Worm (Caenorhabditis elegans) whole organism, L4 larva: ENCODE data around the gene hpr-9.

Experiments
- ZK337.2 ChIP-seq: fragments of 200-800 bp; sonication (Bioruptor generic); IDR thresholded peaks from 2 replicates; pipeline ENCODE4 v1.3.6; 2022; ENCODE audit warnings: missing genetic modification reagents, missing genetic modification characterization, missing compliant biosample characterization
- aha-1 ChIP-seq: fragments of 150-350 bp; peaks from one replicate; lab custom pipeline; 2014; ENCODE audit warnings: missing biosample characterization, missing genetic modification characterization
- aly-2 ChIP-seq: sonication (generic microtip); optimal IDR thresholded peaks from 2 replicates; lab custom pipeline; 2018; ENCODE audit warnings: missing biosample characterization, missing genetic modification characterization
- ama-1 ChIP-seq: fragments of 150-350 bp; optimal IDR thresholded peaks from 2 replicates; lab custom pipeline; 2014; ENCODE audit warnings: inconsistent platforms, mixed read lengths
- arid-1 ChIP-seq: fragments of 200-800 bp; sonication (Bioruptor generic); conservative IDR thresholded peaks from 2 replicates; pipeline ENCODE4 v1.3.6; 2022; ENCODE audit warnings: missing genetic modification reagents, missing genetic modification characterization, missing compliant biosample characterization
- ceh-28 ChIP-seq: fragments of 150-350 bp; optimal IDR thresholded peaks from 2 replicates; lab custom pipeline; 2014; ENCODE audit warnings: missing biosample characterization, missing genetic modification reagents, missing genetic modification characterization
- ceh-32 ChIP-seq: sonication (generic microtip); optimal IDR thresholded peaks from 2 replicates; lab custom pipeline; 2016; ENCODE audit warnings: mild to moderate bottlenecking, missing genetic modification characterization, missing compliant biosample characterization; ENCODE audit not compliant: poor library complexity
- ceh-62 ChIP-seq: sonication (generic microtip); optimal IDR thresholded peaks from 2 replicates; lab custom pipeline; 2017; ENCODE audit warnings: missing biosample characterization, missing genetic modification characterization
- ctbp-1 ChIP-seq: fragments of 200-800 bp; sonication (Bioruptor generic); IDR thresholded peaks from 2 replicates; pipeline ENCODE4 v1.3.6; 2022; ENCODE audit warnings: missing genetic modification reagents, missing genetic modification characterization, missing compliant biosample characterization
- daf-16 ChIP-seq, 3 experiments: sonication (generic microtip); optimal IDR thresholded peaks; 2 replicates each; lab custom pipeline; 2016 to 2017; ENCODE audit warnings: missing genetic modification characterization in 3 of 3, missing genetic modification reagents in 3 of 3, mild to moderate bottlenecking in 2 of 3, missing compliant biosample characterization in 2 of 3, missing biosample characterization in 1 of 3, moderate library complexity in 1 of 3
- daf-19 ChIP-seq: fragments of 200-800 bp; sonication (Bioruptor generic); conservative IDR thresholded peaks from 2 replicates; pipeline ENCODE4 v1.3.6; 2022; ENCODE audit warnings: missing genetic modification characterization, missing compliant biosample characterization
- duxl-1 ChIP-seq: sonication (generic microtip); optimal IDR thresholded peaks from 2 replicates; lab custom pipeline; 2016; ENCODE audit warnings: mild to moderate bottlenecking, missing genetic modification characterization, moderate library complexity, missing compliant biosample characterization; ENCODE audit not compliant: poor library complexity
- dve-1 ChIP-seq: sonication (generic microtip); optimal IDR thresholded peaks from 2 replicates; lab custom pipeline; 2017; ENCODE audit warnings: antibody characterized with exemption, mild to moderate bottlenecking, missing genetic modification characterization, missing compliant biosample characterization; ENCODE audit not compliant: insufficient read depth
- fkh-10 ChIP-seq: fragments of 150-350 bp; optimal IDR thresholded peaks from 2 replicates; lab custom pipeline; 2014; ENCODE audit warnings: missing biosample characterization, missing genetic modification reagents, missing genetic modification characterization
- fos-1 ChIP-seq: fragments of 150-350 bp; optimal IDR thresholded peaks from 2 replicates; lab custom pipeline; 2014; ENCODE audit warnings: missing biosample characterization, missing genetic modification characterization
- gei-8 ChIP-seq: fragments of 200-800 bp; sonication (Bioruptor generic); optimal IDR thresholded peaks from 2 replicates; lab custom pipeline; 2018; ENCODE audit warnings: mild to moderate bottlenecking, missing genetic modification characterization, missing compliant biosample characterization
- hlh-11 ChIP-seq: fragments of 200-800 bp; sonication (Bioruptor generic); optimal IDR thresholded peaks from 2 replicates; lab custom pipeline; 2018; ENCODE audit warnings: mild to moderate bottlenecking, missing genetic modification characterization, missing compliant biosample characterization
- hlh-30 ChIP-seq: sonication (generic microtip); optimal IDR thresholded peaks from 2 replicates; lab custom pipeline; 2017; ENCODE audit warnings: antibody characterized with exemption, mild to moderate bottlenecking, missing genetic modification characterization, missing compliant biosample characterization; ENCODE audit not compliant: insufficient read depth
- hmg-1.1 ChIP-seq: fragments of 200-800 bp; sonication (Bioruptor generic); IDR thresholded peaks from 2 replicates; pipeline ENCODE4 v1.3.6; 2022; ENCODE audit warnings: missing genetic modification reagents, missing genetic modification characterization, missing compliant biosample characterization
- lim-7 ChIP-seq: fragments of 200-800 bp; sonication (Bioruptor generic); IDR thresholded peaks from 2 replicates; pipeline ENCODE4 v1.3.6; 2022; ENCODE audit warnings: missing genetic modification characterization, missing compliant biosample characterization
- lin-13 ChIP-seq: fragments of 150-350 bp; optimal IDR thresholded peaks from 2 replicates; lab custom pipeline; 2014; ENCODE audit warnings: missing biosample characterization, missing genetic modification reagents, missing genetic modification characterization
- lin-29 ChIP-seq: fragments of 200-800 bp; sonication (Bioruptor generic); IDR thresholded peaks from 2 replicates; pipeline ENCODE4 v1.3.6; 2022; ENCODE audit warnings: missing genetic modification reagents, missing genetic modification characterization, missing compliant biosample characterization
- lin-38 ChIP-seq: fragments of 200-800 bp; sonication (Bioruptor generic); IDR thresholded peaks from 2 replicates; pipeline ENCODE4 v1.3.6; 2022; ENCODE audit warnings: missing genetic modification reagents, missing genetic modification characterization, missing compliant biosample characterization
- lin-39 ChIP-seq: fragments of 150-350 bp; optimal IDR thresholded peaks from 2 replicates; lab custom pipeline; 2014; ENCODE audit warnings: missing biosample characterization, missing genetic modification reagents, missing genetic modification characterization
- madf-9 ChIP-seq: fragments of 200-800 bp; sonication (Bioruptor generic); conservative IDR thresholded peaks from 2 replicates; pipeline ENCODE4 v1.3.6; 2022; ENCODE audit warnings: missing genetic modification reagents, missing genetic modification characterization, missing compliant biosample characterization
- mxl-2 ChIP-seq: fragments of 200-800 bp; sonication (Bioruptor generic); conservative IDR thresholded peaks from 2 replicates; pipeline ENCODE4 v1.3.6; 2022; ENCODE audit warnings: missing genetic modification reagents, missing genetic modification characterization, missing compliant biosample characterization
- nhr-102 ChIP-seq: sonication (generic microtip); optimal IDR thresholded peaks from 2 replicates; lab custom pipeline; 2016; ENCODE audit warnings: mild to moderate bottlenecking, missing genetic modification characterization, moderate library complexity, missing compliant biosample characterization
- nhr-25 ChIP-seq: sonication (generic microtip); optimal IDR thresholded peaks from 2 replicates; lab custom pipeline; 2017; ENCODE audit warnings: missing genetic modification characterization, mild to moderate bottlenecking, missing compliant biosample characterization, antibody characterized with exemption, moderate library complexity, borderline replicate concordance; ENCODE audit not compliant: insufficient read depth
- nhr-48 ChIP-seq: sonication (generic microtip); optimal IDR thresholded peaks from 2 replicates; lab custom pipeline; 2016; ENCODE audit warnings: mild to moderate bottlenecking, missing genetic modification characterization, missing compliant biosample characterization
- nhr-6 ChIP-seq: fragments of 150-350 bp; optimal IDR thresholded peaks from 2 replicates; lab custom pipeline; 2014; ENCODE audit warnings: missing biosample characterization, missing genetic modification characterization
- nhr-77 ChIP-seq: fragments of 150-350 bp; optimal IDR thresholded peaks from 2 replicates; lab custom pipeline; 2014; ENCODE audit warnings: missing biosample characterization, missing genetic modification characterization
- php-3 ChIP-seq: fragments of 200-800 bp; sonication (Bioruptor generic); IDR thresholded peaks from 2 replicates; pipeline ENCODE4 v1.3.6; 2022; ENCODE audit warnings: missing genetic modification reagents, missing genetic modification characterization, missing compliant biosample characterization
- pqm-1 ChIP-seq: sonication (generic microtip); optimal IDR thresholded peaks from 2 replicates; lab custom pipeline; 2017; ENCODE audit warnings: missing biosample characterization, missing genetic modification characterization
- set-16 ChIP-seq: fragments of 200-800 bp; sonication (Bioruptor generic); IDR thresholded peaks from 2 replicates; pipeline ENCODE4 v1.3.6; 2022; ENCODE audit warnings: missing genetic modification reagents, missing genetic modification characterization, missing compliant biosample characterization
- skn-1 ChIP-seq: fragments of 150-350 bp; optimal IDR thresholded peaks from 2 replicates; lab custom pipeline; 2014; ENCODE audit warnings: missing biosample characterization, missing genetic modification characterization
- spr-3 ChIP-seq: fragments of 200-800 bp; sonication (Bioruptor generic); optimal IDR thresholded peaks from 2 replicates; lab custom pipeline; 2018; ENCODE audit warnings: mild to moderate bottlenecking, missing genetic modification characterization, missing compliant biosample characterization
- tra-1 ChIP-seq: fragments of 200-800 bp; sonication (Bioruptor generic); IDR thresholded peaks from 2 replicates; pipeline ENCODE4 v1.3.6; 2022; ENCODE audit warnings: missing genetic modification reagents, missing genetic modification characterization, missing compliant biosample characterization
- unc-39 ChIP-seq: sonication (generic microtip); optimal IDR thresholded peaks from 2 replicates; lab custom pipeline; 2017; ENCODE audit warnings: missing biosample characterization, missing genetic modification characterization
- unc-62 ChIP-seq, 3 experiments: fragments of 150-350 bp in 1 of 3; sonication (generic microtip); optimal IDR thresholded peaks in 2 of 3; peaks in 1 of 3; 1 replicate in 1 of 3; 2 replicates in 2 of 3; lab custom pipeline; 2014 to 2017; ENCODE audit warnings: missing biosample characterization in 3 of 3, missing genetic modification characterization in 3 of 3, missing genetic modification reagents in 3 of 3, missing genotype in 1 of 3
- vab-7 ChIP-seq: fragments of 200-800 bp; sonication (Bioruptor generic); IDR thresholded peaks from 2 replicates; pipeline ENCODE4 v1.3.6; 2022; ENCODE audit warnings: missing genetic modification reagents, missing genetic modification characterization, missing compliant biosample characterization
- zip-11 ChIP-seq: fragments of 200-800 bp; sonication (Bioruptor generic); IDR thresholded peaks from 2 replicates; pipeline ENCODE4 v1.3.6; 2022; ENCODE audit warnings: missing genetic modification characterization, missing compliant biosample characterization
- zip-2 ChIP-seq: fragments of 150-350 bp; optimal IDR thresholded peaks from 2 replicates; lab custom pipeline; 2014; ENCODE audit warnings: missing biosample characterization, missing genetic modification characterization
- ztf-7 ChIP-seq: fragments of 150-350 bp; optimal IDR thresholded peaks from 2 replicates; lab custom pipeline; 2014; ENCODE audit warnings: missing biosample characterization, missing genetic modification characterization

Gene hpr-9

DNA sequence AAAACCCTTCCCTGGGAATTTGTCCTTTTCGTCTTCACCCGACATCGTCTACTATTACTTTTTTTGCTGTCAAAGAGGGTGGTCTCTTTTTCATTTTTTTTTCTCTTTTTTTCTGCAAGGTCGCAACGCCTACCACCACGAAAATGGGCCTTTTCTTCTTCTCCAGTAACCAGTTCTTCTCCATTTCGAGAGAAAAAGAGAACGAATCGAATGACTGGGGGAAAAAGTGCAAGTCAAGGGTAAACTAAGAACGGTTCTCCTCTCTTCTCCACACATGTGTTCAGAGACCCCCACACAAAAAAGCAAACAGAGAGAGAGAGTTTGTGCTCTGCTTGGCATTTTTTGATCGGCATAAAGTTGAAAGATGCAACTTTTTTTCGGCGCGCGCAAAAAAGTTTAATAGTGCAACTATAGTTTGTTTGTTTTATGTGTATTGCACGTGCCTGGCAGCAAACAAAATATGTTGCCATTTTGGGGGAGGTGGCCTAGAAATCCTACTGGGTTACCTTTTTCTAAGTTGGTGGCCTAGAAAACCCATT is 15.2 kb downstream of the hpr-9 start (continued):
- TF ChIP-seq lin-29 (GFP tag; lab: Robert Waterston, UW) = no peak
- TF ChIP-seq hlh-11 = peak; percentile 36

DNA sequence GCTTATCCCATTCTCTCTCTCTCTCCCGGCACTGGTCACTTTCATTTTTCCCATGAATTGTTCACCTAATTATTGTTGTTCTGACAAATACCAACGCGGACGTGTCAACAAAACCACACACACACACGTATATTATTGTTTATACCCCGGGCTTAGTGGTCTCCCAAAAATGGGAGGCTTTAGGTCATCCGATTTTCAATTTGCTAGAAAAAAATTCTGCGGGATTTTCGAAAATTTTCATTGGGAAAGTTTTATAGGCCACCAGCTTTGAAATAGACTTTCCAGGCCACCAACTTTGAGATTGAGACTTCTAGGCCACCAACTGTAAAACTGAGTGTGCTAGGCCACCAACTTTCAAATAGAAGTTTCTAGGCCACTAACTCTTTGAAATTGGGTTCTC is 16.6 kb downstream of the hpr-9 start:
- TF ChIP-seq aly-2 = no peak
- peak in 1 of 2 experiments; percentile 92 for TF ChIP-seq unc-62 (GFP tag; optimal IDR thresholded peaks at IDR 0.05 in 1 of 2; lab: Kevin White, UChicago)
- no peak for TF ChIP-seq unc-62 (tag; optimal IDR thresholded peaks at IDR 0.05; lab: Kevin White, UChicago)
- no peak for TF ChIP-seq nhr-77 (tag; lab: Kevin White, UChicago)
- TF ChIP-seq aha-1 = no peak
- no peak for TF ChIP-seq set-16 (GFP tag; lab: Robert Waterston, UW)
- no peak for TF ChIP-seq pqm-1 (tag; lab: Kevin White, UChicago)
- TF ChIP-seq, all 104 proteins: peak for 1

DNA sequence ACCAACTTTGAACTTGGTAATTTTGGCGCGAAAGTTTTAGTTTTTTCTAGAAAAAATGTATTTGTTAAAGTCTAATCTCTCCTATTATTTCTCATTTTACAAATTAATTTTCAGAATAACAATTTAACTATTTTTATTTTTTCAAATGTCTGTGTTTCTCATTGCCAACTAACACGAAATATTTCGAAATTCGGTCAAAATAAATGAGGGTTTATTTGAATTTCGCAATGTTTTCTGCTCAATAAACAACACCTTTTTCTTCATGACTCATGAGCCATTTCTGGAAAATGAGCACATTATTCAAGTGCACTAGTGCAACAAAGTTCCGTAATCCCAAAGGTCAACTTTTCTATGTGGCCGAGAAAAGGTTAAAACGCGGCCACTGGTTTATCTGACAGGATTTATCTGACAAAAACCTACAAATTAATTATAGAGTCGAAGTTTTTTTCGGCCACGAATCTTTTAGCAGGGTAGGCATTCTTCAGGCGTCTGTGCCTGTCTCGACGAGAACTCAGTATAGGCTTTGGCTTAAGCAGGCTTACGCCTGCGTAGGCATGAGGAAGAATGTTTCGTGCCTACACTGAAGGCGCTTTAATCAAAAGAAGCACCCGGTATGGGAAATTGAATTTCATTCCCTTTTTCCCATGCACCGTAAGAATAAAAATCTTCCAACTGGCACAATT is 17.1 kb downstream of the hpr-9 start, which contains the start of gene Y39A1A.27:
TSS of gene Y39A1A.27 (plus strand) at position 633 of the 683 bp plus-strand sequence.
- TF ChIP-seq lim-7 (GFP tag; lab: Robert Waterston, UW) (no peak), zip-11 (no peak), aha-1 (peak; percentile 18), duxl-1 (tag; lab: Kevin White, UChicago) (no peak), nhr-48 (no peak)

DNA sequence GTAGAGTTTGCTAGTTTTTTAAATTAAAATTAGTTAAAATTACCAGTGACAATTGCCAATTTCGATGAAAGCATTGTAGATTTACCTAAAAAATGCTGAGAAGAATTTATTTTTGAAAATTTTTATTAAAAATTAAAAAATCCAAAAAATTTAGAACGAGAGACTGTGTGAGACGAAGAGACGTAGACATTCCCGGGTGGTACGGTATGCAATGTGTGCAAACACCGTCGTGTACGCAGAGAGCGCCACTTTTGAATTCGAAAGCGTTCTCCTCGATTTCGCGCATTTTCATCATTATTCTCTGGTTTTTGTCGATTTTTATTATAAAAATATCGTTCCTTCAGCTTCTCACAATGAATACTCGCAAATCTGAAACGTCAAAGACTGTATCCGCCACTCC is 21.4 kb downstream of the hpr-9 start, which contains the start of the genes dhs-11 and orc-1:
TSS of gene dhs-11 (minus strand) at position 85 of the 400 bp plus-strand sequence.
TSS of gene orc-1 (plus strand) at position 349 of the 400 bp plus-strand sequence.
- TF ChIP-seq nhr-6 (tag; lab: Kevin White, UChicago) (peak; percentile 47), arid-1 (GFP tag; lab: Robert Waterston, UW) (no peak), unc-39 (no peak), tra-1 (GFP tag; lab: Robert Waterston, UW) (no peak), daf-19 (GFP tag; lab: Robert Waterston, UW) (no peak), mxl-2 (GFP tag; lab: Robert Waterston, UW) (no peak), ama-1 (lab: Kevin White, UChicago) (no peak), fos-1 (no peak), aly-2 (no peak), gei-8 (GFP tag; lab: Kevin White, UChicago) (no peak), spr-3 (no peak), hmg-1.1 (GFP tag; lab: Robert Waterston, UW) (0 out of 2 replicates have a peak, but pooled peaks have one; percentile 48), ctbp-1 (GFP tag; lab: Robert Waterston, UW) (no peak), lin-39 (no peak), fkh-10 (GFP tag; lab: Kevin White, UChicago) (no peak), daf-16 (GFP tag; optimal IDR thresholded peaks at IDR 0.05; lab: Kevin White, UChicago) (no peak), daf-16 (tag; optimal IDR thresholded peaks at IDR 0.05; lab: Kevin White, UChicago) (peak; percentile 30), aha-1 (peak; percentile 67), nhr-102 (tag; lab: Kevin White, UChicago) (no peak), unc-62 (GFP tag; optimal IDR thresholded peaks at IDR 0.05 in 1 of 2; lab: Kevin White, UChicago) (no peak), unc-62 (tag; optimal IDR thresholded peaks at IDR 0.05; lab: Kevin White, UChicago) (no peak), ZK337.2 (GFP tag; lab: Robert Waterston, UW) (no peak), lin-13 (GFP tag; lab: Kevin White, UChicago) (no peak), skn-1 (tag; lab: Kevin White, UChicago) (no peak), zip-2 (tag; lab: Kevin White, UChicago) (no peak), nhr-25 (tag; lab: Kevin White, UChicago) (no peak), hlh-30 (tag; lab: Kevin White, UChicago) (peak; percentile 12), php-3 (GFP tag; lab: Robert Waterston, UW) (no peak), vab-7 (GFP tag; lab: Robert Waterston, UW) (no peak), ceh-62 (tag; lab: Kevin White, UChicago) (no peak), ceh-28 (tag; lab: Kevin White, UChicago) (no peak), nhr-48 (no peak), ceh-32 (no peak), lin-38 (peak; percentile 69), dve-1 (peak; percentile 56), madf-9 (GFP tag; lab: Robert Waterston, UW) (no peak), ztf-7 (tag; lab: Kevin White, UChicago) (no peak)
